Worm (Caenorhabditis elegans): ENCODE data around the gene F22F4.5.

Gene F22F4.5

DNA sequence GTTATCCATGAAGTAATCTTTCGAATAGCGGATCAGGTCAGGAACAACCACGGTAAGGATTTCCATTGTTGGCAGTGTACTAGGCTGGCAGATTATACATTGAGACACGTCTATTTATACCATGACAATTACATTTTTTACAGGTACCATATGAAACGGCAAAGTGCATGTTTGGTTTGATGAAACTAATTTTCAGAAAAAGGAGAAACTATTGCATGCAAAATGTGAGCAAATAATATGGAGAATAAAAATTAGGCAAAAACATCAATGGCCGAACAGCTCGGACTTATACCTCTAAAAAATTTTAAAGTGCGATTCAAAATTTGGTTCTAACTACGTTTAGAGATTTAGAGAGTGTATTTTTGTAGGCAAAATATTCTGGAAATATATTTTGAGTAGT lies at the start of gene F22F4.5:
TSS of gene F22F4.5 (minus strand) at position 101 of the 400 bp plus-strand sequence.
- no peak for TF ChIP-seq syd-9 (tag; optimal IDR thresholded peaks at IDR 0.05)
- TF ChIP-seq unc-86 (tag; optimal IDR thresholded peaks at IDR 0.05), result no peak
- TF ChIP-seq hlh-13 (GFP tag; optimal IDR thresholded peaks at IDR 0.05), result no peak
- no peak for TF ChIP-seq ahr-1 (tag; optimal IDR thresholded peaks at IDR 0.05)
- TF ChIP-seq ceh-14 (tag; optimal IDR thresholded peaks at IDR 0.05), result no peak
- TF ChIP-seq ceh-31 (tag; optimal IDR thresholded peaks at IDR 0.05), result no peak
- no peak for TF ChIP-seq ceh-34 (tag; optimal IDR thresholded peaks at IDR 0.05)

ce11 chrX:6041995-6042481 lies 49.4 kb upstream of the F22F4.5 start:
- TF ChIP-seq elt-2 (tag; optimal IDR thresholded peaks at IDR 0.05) (peak; percentile 31), tbx-2 (tag; optimal IDR thresholded peaks at IDR 0.05) (peak; percentile 3), ceh-18 (tag; optimal IDR thresholded peaks at IDR 0.05) (peak; percentile 80), tbx-7 (tag; optimal IDR thresholded peaks at IDR 0.05) (no peak), ama-1 (optimal IDR thresholded peaks at IDR 0.05) (no peak), ceh-31 (tag; optimal IDR thresholded peaks at IDR 0.05) (no peak), ref-2 (tag; optimal IDR thresholded peaks at IDR 0.05) (peak; percentile 42), nfya-1 (tag; optimal IDR thresholded peaks at IDR 0.05) (peak; percentile 76)

- TF ChIP-seq npax-4 (tag; optimal IDR thresholded peaks at IDR 0.05) (no peak), ttx-3 (tag; optimal IDR thresholded peaks at IDR 0.05) (no peak), elt-4 (tag; optimal IDR thresholded peaks at IDR 0.05) (no peak), Y22D7AL.16 (tag; optimal IDR thresholded peaks at IDR 0.05) (no peak), pag-3 (tag; optimal IDR thresholded peaks at IDR 0.05; ENCODE audit: borderline replicate concordance) (no peak), fkh-6 (tag; optimal IDR thresholded peaks at IDR 0.05) (no peak), syd-9 (tag; optimal IDR thresholded peaks at IDR 0.05) (no peak), ceh-2 (tag; optimal IDR thresholded peaks at IDR 0.05) (no peak), dmd-4 (tag; optimal IDR thresholded peaks at IDR 0.05; ENCODE audit: borderline replicate concordance) (no peak), ztf-16 (tag; optimal IDR thresholded peaks at IDR 0.05) (no peak), gmeb-2 (tag; optimal IDR thresholded peaks at IDR 0.05) (no peak)
Observed at ce11 chrX:6041094-6041441, 48.4 kb upstream of the F22F4.5 start.

ce11 chrX:6040435-6041093 lies 47.9 kb upstream of the F22F4.5 start:
- TF ChIP-seq ahr-1 (tag; optimal IDR thresholded peaks at IDR 0.05) (no peak), nhr-11 (tag; optimal IDR thresholded peaks at IDR 0.05) (no peak), pat-9 (tag; optimal IDR thresholded peaks at IDR 0.05) (peak; percentile 34)

DNA sequence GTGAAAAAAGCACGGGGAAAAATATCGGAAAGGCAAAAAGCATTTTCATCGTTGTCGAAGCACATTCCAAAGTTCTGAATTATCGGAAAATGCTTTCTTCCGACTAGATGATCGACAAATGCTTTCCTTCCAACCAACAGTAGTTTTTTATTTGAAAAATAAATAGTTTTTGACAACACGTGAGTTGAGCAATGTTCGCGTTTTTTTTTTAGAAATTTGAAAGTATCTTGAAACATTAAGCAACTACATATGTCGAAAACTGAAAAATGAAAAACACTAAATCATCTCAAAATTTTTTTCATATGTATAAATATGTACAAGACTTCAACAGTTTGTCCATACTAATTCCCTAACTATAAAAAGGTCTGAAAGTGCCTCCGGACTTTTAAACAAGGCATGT lies 46.9 kb upstream of the F22F4.5 start, which contains the start of gene hsp-25:
TSS of gene hsp-25 (minus strand) at position 101 of the 400 bp plus-strand sequence.
- TF ChIP-seq T23F11.4 (GFP tag; optimal IDR thresholded peaks at IDR 0.05) (no peak), pax-1 (tag; optimal IDR thresholded peaks at IDR 0.05) (no peak), sdc-2 (tag; optimal IDR thresholded peaks at IDR 0.05) (no peak), tbx-7 (tag; optimal IDR thresholded peaks at IDR 0.05) (no peak), ceh-48 (tag; optimal IDR thresholded peaks at IDR 0.05) (no peak), pag-3 (tag; optimal IDR thresholded peaks at IDR 0.05; ENCODE audit: borderline replicate concordance) (no peak), tbx-2 (tag; optimal IDR thresholded peaks at IDR 0.05) (no peak), ceh-22 (tag; optimal IDR thresholded peaks at IDR 0.05) (no peak), che-1 (tag; optimal IDR thresholded peaks at IDR 0.05) (no peak), gmeb-2 (tag; optimal IDR thresholded peaks at IDR 0.05) (no peak), Y22D7AL.16 (tag; optimal IDR thresholded peaks at IDR 0.05) (no peak), ceh-9 (tag; optimal IDR thresholded peaks at IDR 0.05) (no peak), fkh-10 (GFP tag; optimal IDR thresholded peaks at IDR 0.05) (no peak)
